Worm (Caenorhabditis elegans): Measurements from ENCODE around the gene T23B5.4.
"Not testable (repeated sequence)": the region's sequence is repeated elsewhere in the genome, so short reads cannot be mapped to it uniquely, and the experiment has no call there.

T23B5.4 gene

DNA sequence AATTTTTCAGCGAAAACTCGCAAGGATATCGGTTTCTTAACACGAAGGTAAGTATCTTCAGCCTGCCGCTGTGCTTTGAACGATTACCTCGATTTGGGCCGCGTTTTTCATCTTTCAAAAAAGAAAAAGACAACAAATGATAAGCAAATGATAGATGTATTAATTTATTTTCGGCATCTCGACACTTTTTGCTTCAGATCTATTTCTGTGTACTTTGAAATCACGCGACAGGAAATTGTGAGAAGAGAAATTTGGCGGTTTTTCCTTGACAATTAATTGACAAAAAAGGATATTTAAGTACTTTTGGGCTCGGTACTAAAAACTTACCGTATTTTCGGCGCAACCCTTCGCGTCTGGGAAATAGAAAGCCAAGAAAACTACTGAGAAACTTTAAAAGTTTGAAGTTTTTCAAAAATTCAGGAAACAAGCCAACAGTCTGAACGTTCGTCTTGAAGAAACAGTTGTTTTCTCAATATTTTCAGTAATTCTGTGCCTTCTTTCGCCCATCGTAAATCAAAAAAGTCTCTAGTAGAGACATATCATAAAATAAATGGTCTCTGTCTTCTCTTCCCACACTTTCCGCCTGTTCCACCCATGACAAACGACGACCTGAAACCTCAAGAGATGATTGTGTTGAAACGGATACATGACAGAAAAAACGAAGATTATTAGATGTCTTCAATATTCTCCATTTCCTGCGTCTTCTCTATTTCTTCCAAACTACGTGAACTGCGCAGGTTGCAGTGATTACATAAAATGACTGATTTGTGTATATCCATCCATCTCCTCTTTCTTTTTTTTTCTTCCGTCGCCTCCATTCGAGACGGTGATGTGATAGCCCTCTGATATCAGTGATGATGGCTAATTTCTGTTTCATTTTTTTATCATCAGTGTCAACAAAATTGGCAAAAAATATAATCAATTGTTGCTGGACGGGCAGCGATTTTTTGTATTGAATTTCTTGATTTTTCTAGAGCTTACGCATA is 33.6 kb upstream of the T23B5.4 start:
- no peak for TF ChIP-seq ama-1 (optimal IDR thresholded peaks at IDR 0.05)
- no peak for TF ChIP-seq hmbx-1 (tag; optimal IDR thresholded peaks at IDR 0.05)
- no peak for TF ChIP-seq flt-1 (GFP tag; IDR thresholded peaks at IDR 0.05)
- no peak for TF ChIP-seq scrt-1 (GFP tag; IDR thresholded peaks at IDR 0.05)
- no peak for TF ChIP-seq sea-1 (GFP tag; conservative IDR thresholded peaks at IDR 0.05)
- TF ChIP-seq tbx-11 (GFP tag; IDR thresholded peaks at IDR 0.05), result no peak
- no peak for TF ChIP-seq B0310.2 (tag; optimal IDR thresholded peaks at IDR 0.05)
- no peak for TF ChIP-seq tra-4 (tag; optimal IDR thresholded peaks at IDR 0.05)
- TF ChIP-seq F13C5.2 (tag; optimal IDR thresholded peaks at IDR 0.05), result no peak
- TF ChIP-seq ets-7 (tag; optimal IDR thresholded peaks at IDR 0.05), result no peak
- no peak for TF ChIP-seq hmg-4 (GFP tag; optimal IDR thresholded peaks at IDR 0.05)
- no peak for TF ChIP-seq ceh-13 (GFP tag; optimal IDR thresholded peaks at IDR 0.05)
- TF ChIP-seq aly-1 (tag; optimal IDR thresholded peaks at IDR 0.05), result no peak
- no peak for TF ChIP-seq hnd-1 (tag; optimal IDR thresholded peaks at IDR 0.05)
- TF ChIP-seq pes-1 (GFP tag; IDR thresholded peaks at IDR 0.05), result no peak
- no peak for TF ChIP-seq ceh-36 (tag; optimal IDR thresholded peaks at IDR 0.05)
- no peak for TF ChIP-seq tbx-37 (GFP tag; conservative IDR thresholded peaks at IDR 0.05)

DNA sequence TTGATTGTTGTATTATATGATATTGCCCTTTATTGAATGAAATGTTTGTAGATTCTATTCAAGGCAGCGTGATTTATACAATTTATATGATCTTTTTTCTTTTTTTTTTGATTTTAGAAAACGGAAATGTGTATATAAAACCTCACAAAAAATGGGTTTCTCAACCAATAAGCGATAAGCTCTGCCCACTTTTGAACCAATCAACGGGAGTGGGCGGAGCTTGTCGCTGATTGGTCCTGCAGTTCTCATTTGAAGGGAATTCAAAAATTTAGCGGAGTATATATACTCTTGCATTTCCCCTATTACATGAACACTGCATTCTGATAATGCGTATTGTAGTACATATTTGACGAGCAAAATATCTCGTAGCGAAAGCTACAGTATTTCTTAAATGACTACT is 24.2 kb upstream of the T23B5.4 start:
- TF ChIP-seq B0310.2 (tag; optimal IDR thresholded peaks at IDR 0.05) (no peak), ama-1 (optimal IDR thresholded peaks at IDR 0.05) (no peak), hnd-1 (tag; optimal IDR thresholded peaks at IDR 0.05) (no peak)

DNA sequence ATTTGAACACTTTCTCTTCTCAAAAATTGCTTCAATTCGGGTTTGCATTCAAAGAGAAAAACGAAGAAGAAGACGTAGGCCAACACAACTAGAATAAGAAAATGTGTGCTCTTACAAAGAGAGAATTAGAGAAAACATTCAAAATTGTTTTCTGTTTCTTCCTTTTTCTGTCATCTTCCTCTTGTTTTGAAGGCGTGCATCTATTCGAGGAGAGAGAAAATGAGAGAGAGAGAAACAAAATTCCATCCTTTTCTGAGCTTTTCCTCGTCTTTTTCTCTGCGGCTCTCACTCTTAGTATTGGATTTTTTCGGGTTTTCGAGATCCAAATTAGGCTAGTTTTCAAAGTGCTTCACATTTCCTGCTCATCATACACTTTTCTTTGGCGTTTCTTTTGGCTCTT is 23.2 kb upstream of the T23B5.4 start:
- TF ChIP-seq hmg-4 (GFP tag; optimal IDR thresholded peaks at IDR 0.05) (no peak), hnd-1 (tag; optimal IDR thresholded peaks at IDR 0.05) (no peak), flt-1 (GFP tag; IDR thresholded peaks at IDR 0.05) (no peak)

DNA sequence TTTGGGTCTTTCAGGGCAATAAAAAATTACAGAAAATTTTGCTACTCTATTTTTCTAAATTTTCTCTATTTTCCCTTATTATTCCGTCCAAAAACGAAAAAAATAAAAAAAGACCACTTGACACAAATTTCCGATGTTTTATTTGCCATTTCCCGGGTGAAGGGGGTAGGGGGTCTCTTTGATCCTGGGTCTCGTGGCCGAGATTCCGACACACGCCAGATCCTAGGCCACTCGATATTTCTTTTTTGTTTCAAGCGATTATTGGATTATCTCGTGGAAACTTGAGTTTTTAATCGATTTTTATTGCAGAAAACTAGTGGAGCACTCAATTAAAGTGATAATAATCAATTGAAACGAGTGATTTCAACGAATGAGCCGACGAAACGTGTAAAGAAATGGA is 21.7 kb upstream of the T23B5.4 start, which contains the start of the genes wdfy-3 and C26H9A.4:
Gene wdfy-3, plus strand, starts transcription at position 308 of the 400 bp plus-strand sequence.
Gene C26H9A.4, plus strand, starts transcription at position 317 of the 400 bp plus-strand sequence.
- TF ChIP-seq pes-1 (GFP tag; IDR thresholded peaks at IDR 0.05) (peak; percentile 24; the same call in 1 of the 2 replicates), tbx-11 (GFP tag; IDR thresholded peaks at IDR 0.05) (no peak)

DNA sequence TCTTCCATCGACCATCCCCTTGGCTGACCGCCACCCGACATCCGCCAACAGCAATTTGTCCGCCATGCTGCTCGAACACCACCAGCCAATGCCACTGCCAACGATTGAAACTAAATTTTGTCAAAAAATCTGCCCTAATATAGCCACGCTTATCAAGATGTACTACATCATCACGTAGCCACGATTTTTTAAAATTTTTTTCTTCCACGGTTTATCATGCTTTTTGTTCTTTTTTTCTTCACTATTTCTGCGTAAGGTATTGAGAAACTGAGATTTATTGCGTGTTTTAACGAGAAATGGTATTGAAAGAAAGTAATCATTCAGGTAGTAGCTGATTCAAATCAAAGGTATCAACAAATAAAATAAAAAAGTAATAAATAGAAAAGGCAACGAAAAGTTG is 2.3 kb downstream of the T23B5.4 start, which contains the start of gene T23B5.6:
Gene T23B5.6, minus strand, starts transcription at position 101 of the 400 bp plus-strand sequence.
- TF ChIP-seq tra-4 (tag; optimal IDR thresholded peaks at IDR 0.05); hmg-4 (GFP tag; optimal IDR thresholded peaks at IDR 0.05); flt-1 (GFP tag; IDR thresholded peaks at IDR 0.05): not testable (repeated sequence)

DNA sequence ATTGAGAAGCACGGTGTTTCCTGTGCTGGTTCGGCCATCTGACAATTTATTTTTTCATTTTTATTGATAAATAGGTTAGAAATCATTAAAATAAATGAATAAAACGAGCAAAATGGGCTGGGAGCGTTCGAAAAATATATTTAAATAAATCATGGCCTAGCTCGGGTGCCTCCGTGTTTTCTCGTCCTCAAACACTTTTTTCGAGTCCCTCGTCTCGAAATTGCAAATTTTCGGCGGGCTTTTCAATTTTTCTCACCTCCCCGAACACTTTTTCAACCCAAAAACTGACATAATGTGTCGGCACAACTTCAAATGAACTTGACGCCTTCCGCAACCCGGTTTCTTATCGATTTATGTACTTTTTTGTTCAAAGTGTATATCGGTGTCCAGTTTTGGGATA is 9.5 kb downstream of the T23B5.4 start, which contains the start of gene prmt-9:
Gene prmt-9, minus strand, starts transcription at position 38 of the 400 bp plus-strand sequence.
- TF ChIP-seq pes-1 (GFP tag; IDR thresholded peaks at IDR 0.05) (no peak), aly-1 (tag; optimal IDR thresholded peaks at IDR 0.05) (no peak), flt-1 (GFP tag; IDR thresholded peaks at IDR 0.05) (no peak), tbx-37 (GFP tag; conservative IDR thresholded peaks at IDR 0.05) (no peak), hmg-4 (GFP tag; optimal IDR thresholded peaks at IDR 0.05) (no peak), hmbx-1 (tag; optimal IDR thresholded peaks at IDR 0.05) (no peak), B0310.2 (tag; optimal IDR thresholded peaks at IDR 0.05) (no peak), hnd-1 (tag; optimal IDR thresholded peaks at IDR 0.05) (no peak), tra-4 (tag; optimal IDR thresholded peaks at IDR 0.05) (no peak), ets-7 (tag; optimal IDR thresholded peaks at IDR 0.05) (no peak), tbx-11 (GFP tag; IDR thresholded peaks at IDR 0.05) (no peak), scrt-1 (GFP tag; IDR thresholded peaks at IDR 0.05) (no peak), sea-1 (GFP tag; conservative IDR thresholded peaks at IDR 0.05) (no peak), ceh-13 (GFP tag; optimal IDR thresholded peaks at IDR 0.05) (no peak), ama-1 (optimal IDR thresholded peaks at IDR 0.05) (no peak), F13C5.2 (tag; optimal IDR thresholded peaks at IDR 0.05) (no peak), ceh-36 (tag; optimal IDR thresholded peaks at IDR 0.05) (no peak)

DNA sequence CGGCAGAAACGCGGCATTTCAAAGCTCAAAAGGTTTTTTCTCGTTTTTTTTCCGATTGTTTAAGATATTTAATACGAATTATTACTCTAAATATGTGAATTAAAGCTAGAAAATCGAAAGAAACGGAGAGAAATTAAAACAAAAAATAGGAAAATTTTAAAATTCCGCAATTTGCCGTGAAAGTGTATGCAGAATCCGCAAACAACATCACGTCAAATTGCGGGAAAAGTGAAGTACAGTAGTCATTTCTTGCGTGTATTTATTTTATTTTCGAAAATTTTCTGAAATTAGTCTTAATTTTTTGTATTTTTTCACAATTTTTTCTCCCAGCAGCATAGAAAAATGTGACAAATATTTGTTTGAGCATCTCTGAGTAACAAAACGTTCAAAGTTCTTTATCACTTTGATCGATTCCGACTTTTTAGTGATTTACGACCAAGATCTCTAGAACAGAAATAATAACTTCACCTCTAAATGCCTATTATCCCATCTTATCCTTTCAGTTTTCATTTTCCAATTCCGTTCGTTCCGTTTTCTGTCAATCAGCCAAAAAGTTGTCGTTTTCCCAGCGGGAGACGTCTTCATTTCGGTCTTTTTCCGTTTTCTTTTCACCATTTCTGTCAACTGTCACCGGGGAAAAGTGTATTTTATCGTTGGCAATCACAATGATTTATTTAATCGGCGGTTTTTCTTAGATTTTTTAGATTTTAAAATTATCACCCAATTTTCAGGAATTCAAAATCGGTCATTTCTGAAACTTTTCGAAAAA is 10.2 kb downstream of the T23B5.4 start:
- no peak for TF ChIP-seq tbx-37 (GFP tag; conservative IDR thresholded peaks at IDR 0.05)
- TF ChIP-seq aly-1 (tag; optimal IDR thresholded peaks at IDR 0.05), result no peak
- TF ChIP-seq ceh-13 (GFP tag; optimal IDR thresholded peaks at IDR 0.05), result no peak

DNA sequence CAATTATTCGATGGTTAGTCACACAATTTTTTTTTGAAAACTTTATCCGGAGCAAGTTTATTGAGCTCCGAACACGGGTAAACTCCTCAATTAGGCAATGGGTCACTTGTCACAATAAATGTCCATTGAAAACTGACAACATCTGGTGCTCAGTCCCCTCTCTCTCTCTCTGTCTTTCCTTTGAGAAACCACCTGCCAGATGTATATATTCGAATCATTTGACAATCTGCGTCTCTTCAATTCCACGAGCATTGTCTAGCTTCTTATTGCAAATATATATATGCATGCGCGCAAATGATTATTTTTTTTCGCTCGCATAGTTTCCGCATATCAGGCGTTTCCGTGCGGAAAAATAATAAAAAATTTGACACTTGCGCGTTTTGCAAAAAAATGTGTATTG is 11.0 kb downstream of the T23B5.4 start:
- TF ChIP-seq hmbx-1 (tag; optimal IDR thresholded peaks at IDR 0.05) (no peak), ama-1 (optimal IDR thresholded peaks at IDR 0.05) (no peak), scrt-1 (GFP tag; IDR thresholded peaks at IDR 0.05) (no peak)

Measured in whole organism, early embryonic.